Fruit fly (Drosophila melanogaster): ENCODE results near the gene emc.

Gene emc

DNA sequence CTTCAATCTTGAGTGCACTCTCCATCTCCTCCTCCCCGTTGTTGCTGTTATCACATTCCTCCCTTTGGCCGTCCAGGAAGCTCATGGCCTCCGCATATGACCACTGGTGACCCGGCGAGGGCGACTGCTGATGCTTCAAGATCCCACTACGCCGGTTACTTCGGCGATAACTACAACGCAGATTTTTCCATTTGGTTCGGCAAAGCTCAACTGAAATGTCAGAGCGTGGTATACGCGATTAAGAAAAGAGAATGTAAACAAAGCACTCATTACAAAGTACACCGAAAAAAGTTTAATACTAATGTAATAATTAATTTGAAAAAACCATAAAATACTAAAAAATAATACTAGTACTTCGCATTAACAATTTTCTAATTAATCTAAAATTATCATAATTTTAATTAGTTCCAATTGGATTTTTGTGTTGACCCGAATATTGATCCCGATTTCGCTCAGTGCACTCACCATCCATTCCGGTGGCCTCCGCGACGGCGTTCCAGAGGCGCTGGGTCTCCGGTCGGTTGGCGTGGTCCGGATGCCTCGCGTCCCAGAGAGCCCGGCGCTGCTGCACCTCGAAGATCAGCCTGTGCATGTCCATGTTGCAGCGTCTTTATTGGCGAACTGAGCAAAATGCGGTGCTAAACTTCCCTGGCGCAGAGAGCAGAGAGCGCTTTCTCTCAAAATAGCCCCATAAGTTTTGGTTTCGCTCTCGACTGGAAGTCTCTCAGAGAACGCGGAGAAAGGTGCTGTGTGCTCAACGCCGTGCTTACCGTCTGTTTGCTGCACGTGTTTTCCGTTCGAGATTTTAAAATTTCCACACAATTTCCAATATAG is 10.5 kb upstream of the emc start (continued):
- TF ChIP-seq CG14050 (GFP tag; IDR thresholded peaks at IDR 0.05) (peak; percentile 84), psq (GFP tag; optimal IDR thresholded peaks at IDR 0.05) (peak; percentile 73), Rx (GFP tag; IDR thresholded peaks at IDR 0.05) (peak; percentile 75), Side (GFP tag; optimal IDR thresholded peaks at IDR 0.05) (peak; percentile 11), Dref (GFP tag; IDR thresholded peaks at IDR 0.05) (no peak), Hr78 (GFP tag; optimal IDR thresholded peaks at IDR 0.05) (peak in 1 of 2 experiments; percentile 78), Sry-δ (GFP tag; optimal IDR thresholded peaks at IDR 0.05) (peak; percentile 21), CG6813 (GFP tag; optimal IDR thresholded peaks at IDR 0.05) (peak; percentile 91), Lhr (GFP tag; optimal IDR thresholded peaks at IDR 0.05) (peak; percentile 84), esg (GFP tag; conservative IDR thresholded peaks at IDR 0.05) (peak; percentile 87), mld (GFP tag; IDR thresholded peaks at IDR 0.05; ENCODE audit: partially characterized antibody) (no peak), tap (tag; optimal IDR thresholded peaks at IDR 0.05) (peak; percentile 92), bcd (GFP tag; optimal IDR thresholded peaks at IDR 0.05) (peak; percentile 92), CG13287 (GFP tag; IDR thresholded peaks at IDR 0.05; ENCODE audit: partially characterized antibody) (no peak), CG10979 (tag; optimal IDR thresholded peaks at IDR 0.05) (peak; percentile 97), CG9437 (GFP tag; optimal IDR thresholded peaks at IDR 0.05) (peak; percentile 81), tup (GFP tag; optimal IDR thresholded peaks at IDR 0.05) (peak; percentile 17), chn (GFP tag; optimal IDR thresholded peaks at IDR 0.05) (peak; percentile 60), ftz-f1 (GFP tag; optimal IDR thresholded peaks at IDR 0.05) (peak; percentile 28), CG6689 (GFP tag; IDR thresholded peaks at IDR 0.05) (peak; percentile 90), gem (tag; optimal IDR thresholded peaks at IDR 0.05) (peak; percentile 96), CG10274 (GFP tag; optimal IDR thresholded peaks at IDR 0.05) (peak; percentile 75), Fer1 (GFP tag; optimal IDR thresholded peaks at IDR 0.05) (peak; percentile 89), stc (GFP tag; IDR thresholded peaks at IDR 0.05) (peak; percentile 92), Scr (GFP tag; IDR thresholded peaks at IDR 0.05; ENCODE audit: partially characterized antibody) (no peak), CG42726 (GFP tag; IDR thresholded peaks at IDR 0.05; ENCODE audit: partially characterized antibody) (no peak), CG31388 (GFP tag; optimal IDR thresholded peaks at IDR 0.05) (peak; percentile 87), oc (tag; optimal IDR thresholded peaks at IDR 0.05) (peak; percentile 91), Usf (GFP tag; optimal IDR thresholded peaks at IDR 0.05) (peak; percentile 53), CG4424 (GFP tag; optimal IDR thresholded peaks at IDR 0.05) (peak; percentile 95), CG16779 (GFP tag; IDR thresholded peaks at IDR 0.05) (no peak), rib (GFP tag; IDR thresholded peaks at IDR 0.05) (peak; percentile 78; the same call in 1 of the 2 replicates), CG3407 (GFP tag; optimal IDR thresholded peaks at IDR 0.05) (peak; percentile 89), vfl (GFP tag; optimal IDR thresholded peaks at IDR 0.05) (peak; percentile 69), grn (GFP tag; optimal IDR thresholded peaks at IDR 0.05) (peak; percentile 2), tll (GFP tag; optimal IDR thresholded peaks at IDR 0.05) (peak in 1 of 2 experiments; percentile 27), Abd-B (GFP tag; optimal IDR thresholded peaks at IDR 0.05) (peak; percentile 82), CG7556 (GFP tag; optimal IDR thresholded peaks at IDR 0.05) (peak; percentile 93), Mes4 (GFP tag; optimal IDR thresholded peaks at IDR 0.05) (peak; percentile 15), CG12236 (GFP tag; optimal IDR thresholded peaks at IDR 0.05) (peak; percentile 28), CG34376 (GFP tag; optimal IDR thresholded peaks at IDR 0.05) (peak; percentile 60), lmd (GFP tag; IDR thresholded peaks at IDR 0.05) (peak; percentile 90), Ptx1 (GFP tag; IDR thresholded peaks at IDR 0.05) (peak; percentile 93), eyg (GFP tag; optimal IDR thresholded peaks at IDR 0.05) (no peak), CG12769 (tag; optimal IDR thresholded peaks at IDR 0.05) (peak; percentile 68), CG10366 (GFP tag; IDR thresholded peaks at IDR 0.05) (peak; percentile 90), grau (tag; optimal IDR thresholded peaks at IDR 0.05) (peak; percentile 91), Dek (tag; optimal IDR thresholded peaks at IDR 0.05) (peak; percentile 75)
